Worm (Caenorhabditis elegans) whole organism, L4/young adult: ENCODE measurements around the gene srj-40.

Source experiments
- W03F9.2 ChIP-seq: fragments of 150-350 bp; optimal IDR thresholded peaks from 2 replicates; lab custom pipeline; 2014; ENCODE audit warnings: missing biosample characterization, missing genetic modification characterization
- dao-5 ChIP-seq: sonication (generic microtip); optimal IDR thresholded peaks from 2 replicates; lab custom pipeline; 2016; ENCODE audit warnings: missing genotype, missing genetic modification characterization, moderate library complexity, missing compliant biosample characterization

ce11 chrV:4120629-4121028 lies 19.0 kb downstream of the srj-40 start, which contains the start of gene T05B4.10:
- TF ChIP-seq dao-5 (tag; lab: Kevin White, UChicago): no peak
- no peak for TF ChIP-seq W03F9.2
